Worm (Caenorhabditis elegans) whole organism, midembryonic: ENCODE measurements around the gene cal-7.

ENCODE experiments used
- cog-1 ChIP-seq: sonication (generic microtip); optimal IDR thresholded peaks from 2 replicates; lab custom pipeline; 2016; ENCODE audit warnings: missing genetic modification characterization, missing compliant biosample characterization
- flt-1 ChIP-seq: fragments of 200-800 bp; sonication (Bioruptor generic); IDR thresholded peaks from 2 replicates; pipeline ENCODE4 v1.3.6; 2022; ENCODE audit warnings: missing genetic modification characterization, missing compliant biosample characterization
- klf-2 ChIP-seq: fragments of 200-800 bp; sonication (Bioruptor generic); conservative IDR thresholded peaks from 2 replicates; pipeline ENCODE4 v1.3.6; 2022; ENCODE audit warnings: missing genetic modification reagents, missing genetic modification characterization, missing compliant biosample characterization
- med-1 ChIP-seq: sonication (generic microtip); optimal IDR thresholded peaks from 2 replicates; lab custom pipeline; 2017; ENCODE audit warnings: missing genetic modification characterization, mild to moderate bottlenecking, missing compliant biosample characterization, antibody characterized with exemption, missing genetic modification reagents; ENCODE audit not compliant: insufficient read depth
- ref-1 ChIP-seq: fragments of 200-800 bp; sonication (Bioruptor generic); conservative IDR thresholded peaks from 2 replicates; pipeline ENCODE4 v1.3.6; 2022; ENCODE audit warnings: missing genetic modification reagents, missing genetic modification characterization, missing compliant biosample characterization
- ztf-23 ChIP-seq: fragments of 200-800 bp; sonication (Bioruptor generic); IDR thresholded peaks from 2 replicates; pipeline ENCODE4 v1.3.6; 2022; ENCODE audit warnings: missing genetic modification reagents, missing genetic modification characterization, missing compliant biosample characterization
- ztf-29 ChIP-seq: fragments of 200-800 bp; sonication (Bioruptor generic); IDR thresholded peaks from 2 replicates; pipeline ENCODE4 v1.3.6; 2022; ENCODE audit warnings: missing genetic modification reagents, missing genetic modification characterization, missing compliant biosample characterization

- TF ChIP-seq ztf-23 (GFP tag; lab: Robert Waterston, UW) (no peak), med-1 (GFP tag; lab: Kevin White, UChicago) (no peak), flt-1 (GFP tag; lab: Robert Waterston, UW) (no peak), klf-2 (GFP tag; lab: Robert Waterston, UW) (no peak), ref-1 (GFP tag; lab: Robert Waterston, UW) (no peak), cog-1 (tag; lab: Kevin White, UChicago) (no peak), ztf-29 (GFP tag; lab: Robert Waterston, UW) (no peak)
These were observed 7.0 kb downstream of the cal-7 start, which contains the start of gene sta-2 for ce11 chrV:9740858-9741257.
